Fruit fly (Drosophila melanogaster): ENCODE data around the gene yip2.

dm6 chr2L:9947738-9948519 is 32.9 kb downstream of the yip2 start:
- TF ChIP-seq CG8159 (tag; optimal IDR thresholded peaks at IDR 0.05) (peak; percentile 26), CG13204 (GFP tag; optimal IDR thresholded peaks at IDR 0.05) (peak; percentile 78), CG10348 (GFP tag; IDR thresholded peaks at IDR 0.05) (no peak)
